Fruit fly (Drosophila melanogaster) whole organism, embryonic: Measurements from ENCODE around the gene Kyat.

Experiments
- Blimp-1 ChIP-seq: fragments of 200-800 bp; sonication (Bioruptor generic); optimal IDR thresholded peaks from 3 replicates; lab custom pipeline; 2018; ENCODE audit warnings: missing biosample characterization, missing genetic modification characterization, mild to moderate bottlenecking, moderate library complexity, missing genetic modification reagents
- CG10543 ChIP-seq: fragments of 200-800 bp; sonication (Bioruptor generic); optimal IDR thresholded peaks from 3 replicates; lab custom pipeline; 2017; ENCODE audit warnings: missing biosample characterization, mild to moderate bottlenecking, missing genetic modification characterization, moderate library complexity
- CG10654 ChIP-seq: fragments of 200-800 bp; sonication (Bioruptor generic); optimal IDR thresholded peaks from 2 replicates; lab custom pipeline; 2016; ENCODE audit warnings: missing biosample characterization, missing genetic modification characterization
- CG12155 ChIP-seq: fragments of 200-800 bp; sonication (Bioruptor generic); optimal IDR thresholded peaks from 3 replicates; lab custom pipeline; 2016; ENCODE audit warnings: missing biosample characterization, missing genetic modification characterization
- CG12769 ChIP-seq: fragments of 200-800 bp; sonication (Bioruptor generic); optimal IDR thresholded peaks from 2 replicates; lab custom pipeline; 2019; ENCODE audit warnings: missing biosample characterization, mild to moderate bottlenecking, missing genetic modification characterization, moderate library complexity
- CG13123 ChIP-seq: fragments of 200-800 bp; sonication (Bioruptor generic); optimal IDR thresholded peaks from 2 replicates; lab custom pipeline; 2016; ENCODE audit warnings: missing biosample characterization, missing genetic modification characterization
- CG13287 ChIP-seq: fragments of 200-800 bp; sonication (Bioruptor generic); IDR thresholded peaks from 2 replicates; pipeline ENCODE4 v1.3.6; 2022; ENCODE audit warnings: missing biosample characterization, missing genetic modification characterization; ENCODE audit not compliant: partially characterized antibody
- CG13296 ChIP-seq: fragments of 200-800 bp; sonication (Bioruptor generic); optimal IDR thresholded peaks from 3 replicates; lab custom pipeline; 2018; ENCODE audit warnings: missing biosample characterization, mild to moderate bottlenecking, missing genetic modification characterization
- CG13624 ChIP-seq: fragments of 200-800 bp; sonication (Bioruptor generic); optimal IDR thresholded peaks from 2 replicates; lab custom pipeline; 2016; ENCODE audit warnings: missing biosample characterization, missing genetic modification characterization
- CG1529 ChIP-seq: fragments of 200-800 bp; sonication (Bioruptor generic); optimal IDR thresholded peaks from 3 replicates; lab custom pipeline; 2018; ENCODE audit warnings: missing biosample characterization, missing genetic modification characterization
- CG17829 ChIP-seq: fragments of 200-800 bp; optimal IDR thresholded peaks from 2 replicates; lab custom pipeline; 2019; ENCODE audit warnings: missing biosample characterization, mild to moderate bottlenecking, missing genetic modification characterization, moderate library complexity
- CG18599 ChIP-seq: fragments of 200-800 bp; sonication (Bioruptor generic); optimal IDR thresholded peaks from 3 replicates; lab custom pipeline; 2017; ENCODE audit warnings: missing biosample characterization, missing genetic modification characterization, mild to moderate bottlenecking, moderate library complexity, missing genetic modification reagents
- CG18764 ChIP-seq: fragments of 200-800 bp; sonication (Bioruptor generic); optimal IDR thresholded peaks from 3 replicates; lab custom pipeline; 2016; ENCODE audit warnings: missing biosample characterization, missing genetic modification characterization
- CG3163 ChIP-seq: fragments of 200-800 bp; sonication (Bioruptor generic); optimal IDR thresholded peaks from 3 replicates; lab custom pipeline; 2016; ENCODE audit warnings: missing biosample characterization, missing genetic modification characterization
- CG32767 ChIP-seq: fragments of 200-800 bp; sonication (Bioruptor generic); IDR thresholded peaks from 2 replicates; pipeline ENCODE4 v1.3.6; 2022; ENCODE audit warnings: missing biosample characterization, missing genetic modification characterization
- CG4617 ChIP-seq: fragments of 200-800 bp; sonication (Bioruptor generic); optimal IDR thresholded peaks from 3 replicates; lab custom pipeline; 2016; ENCODE audit warnings: missing biosample characterization, missing genetic modification characterization, borderline replicate concordance
- CG7839 ChIP-seq: fragments of 200-800 bp; sonication (Bioruptor generic); optimal IDR thresholded peaks from 3 replicates; lab custom pipeline; 2018; ENCODE audit warnings: missing biosample characterization, mild to moderate bottlenecking, missing genetic modification characterization, moderate library complexity
- CG9609 ChIP-seq: fragments of 200-800 bp; sonication (Bioruptor generic); optimal IDR thresholded peaks from 3 replicates; lab custom pipeline; 2016; ENCODE audit warnings: missing biosample characterization, missing genetic modification characterization
- CHES-1-like ChIP-seq: fragments of 200-800 bp; sonication (Bioruptor generic); optimal IDR thresholded peaks from 2 replicates; lab custom pipeline; 2016; ENCODE audit warnings: missing biosample characterization, missing genetic modification characterization
- D19A ChIP-seq: fragments of 200-800 bp; optimal IDR thresholded peaks from 3 replicates; lab custom pipeline; 2019; ENCODE audit warnings: missing biosample characterization, mild to moderate bottlenecking, missing genetic modification characterization, moderate library complexity
- Dek ChIP-seq: fragments of 200-800 bp; sonication (Bioruptor generic); optimal IDR thresholded peaks from 3 replicates; lab custom pipeline; 2019; ENCODE audit warnings: missing biosample characterization, mild to moderate bottlenecking, missing genetic modification characterization, moderate library complexity
- GATAe ChIP-seq: fragments of 200-800 bp; sonication (Bioruptor generic); conservative IDR thresholded peaks from 2 replicates; pipeline ENCODE4 v1.3.6; 2022; ENCODE audit warnings: missing biosample characterization, missing genetic modification characterization
- Meics ChIP-seq: fragments of 200-800 bp; sonication (Bioruptor generic); optimal IDR thresholded peaks from 2 replicates; lab custom pipeline; 2017; ENCODE audit warnings: missing biosample characterization, mild to moderate bottlenecking, missing genetic modification characterization
- NK7.1 ChIP-seq: fragments of 200-800 bp; sonication (Bioruptor generic); optimal IDR thresholded peaks from 3 replicates; lab custom pipeline; 2016; ENCODE audit warnings: missing biosample characterization, missing genetic modification characterization
- Neu2 ChIP-seq: fragments of 200-800 bp; sonication (Bioruptor generic); optimal IDR thresholded peaks from 3 replicates; lab custom pipeline; 2016; ENCODE audit warnings: missing biosample characterization, missing genetic modification characterization, borderline replicate concordance
- Oli ChIP-seq: fragments of 200-800 bp; sonication (Bioruptor generic); optimal IDR thresholded peaks from 2 replicates; lab custom pipeline; 2018; ENCODE audit warnings: missing biosample characterization, mild to moderate bottlenecking, missing genetic modification characterization, moderate library complexity
- Optix ChIP-seq: fragments of 200-800 bp; sonication (Bioruptor generic); IDR thresholded peaks from 3 replicates; pipeline ENCODE4 v1.3.6; 2022; ENCODE audit warnings: missing biosample characterization, missing genetic modification characterization
- Taf1 ChIP-seq: fragments of 200-800 bp; sonication (Bioruptor generic); IDR thresholded peaks from 2 replicates; pipeline ENCODE4 v1.3.6; 2022; ENCODE audit warnings: missing biosample characterization, missing genetic modification characterization
- Usf ChIP-seq: fragments of 200-800 bp; sonication (Bioruptor generic); optimal IDR thresholded peaks from 2 replicates; lab custom pipeline; 2017; ENCODE audit warnings: missing genotype, missing biosample characterization, missing genetic modification characterization
- Xrp1 ChIP-seq: fragments of 200-800 bp; sonication (Bioruptor generic); IDR thresholded peaks from 2 replicates; pipeline ENCODE4 v1.3.6; 2022; ENCODE audit warnings: missing biosample characterization, missing genetic modification characterization
- abd-A ChIP-seq: fragments of 200-800 bp; sonication (Bioruptor generic); optimal IDR thresholded peaks from 3 replicates; lab custom pipeline; 2019; ENCODE audit warnings: missing biosample characterization, mild to moderate bottlenecking, missing genetic modification characterization, moderate library complexity
- ase ChIP-seq: fragments of 200-800 bp; sonication (Bioruptor generic); IDR thresholded peaks from 3 replicates; pipeline ENCODE4 v1.3.6; 2022; ENCODE audit warnings: missing biosample characterization, missing genetic modification characterization
- br ChIP-seq: fragments of >200 bp; optimal IDR thresholded peaks from 2 replicates; lab custom pipeline; 2017
- chinmo ChIP-seq: fragments of 200-800 bp; sonication (Bioruptor generic); IDR thresholded peaks from 4 replicates; pipeline ENCODE4 v1.3.6; 2022; ENCODE audit warnings: missing biosample characterization, missing genetic modification characterization; ENCODE audit not compliant: partially characterized antibody
- chm ChIP-seq: fragments of 200-800 bp; sonication (Bioruptor generic); IDR thresholded peaks from 2 replicates; pipeline ENCODE4 v1.3.6; 2022; ENCODE audit warnings: missing biosample characterization, missing genetic modification characterization
- crc ChIP-seq: fragments of 200-800 bp; sonication (Bioruptor generic); optimal IDR thresholded peaks from 2 replicates; lab custom pipeline; 2016; ENCODE audit warnings: missing biosample characterization, missing genetic modification characterization
- emc ChIP-seq: fragments of 200-800 bp; sonication (Bioruptor generic); optimal IDR thresholded peaks from 2 replicates; lab custom pipeline; 2016; ENCODE audit warnings: missing biosample characterization, missing genetic modification characterization
- gem ChIP-seq: fragments of 200-800 bp; sonication (Bioruptor generic); optimal IDR thresholded peaks from 2 replicates; lab custom pipeline; 2019; ENCODE audit warnings: missing biosample characterization, mild to moderate bottlenecking, missing genetic modification characterization, moderate library complexity
- gro ChIP-seq: fragments of 200-800 bp; sonication (Bioruptor generic); optimal IDR thresholded peaks from 2 replicates; lab custom pipeline; 2016; ENCODE audit warnings: missing biosample characterization, missing genetic modification characterization
- ken ChIP-seq: fragments of 200-800 bp; sonication (Bioruptor generic); IDR thresholded peaks from 3 replicates; pipeline ENCODE4 v1.3.6; 2022; ENCODE audit warnings: missing biosample characterization, missing genetic modification characterization
- knrl ChIP-seq: fragments of 200-800 bp; sonication (Bioruptor generic); IDR thresholded peaks from 3 replicates; pipeline ENCODE4 v1.3.6; 2022; ENCODE audit warnings: missing biosample characterization, missing genetic modification characterization; ENCODE audit not compliant: partially characterized antibody
- lmd ChIP-seq: fragments of 200-800 bp; sonication (Bioruptor generic); IDR thresholded peaks from 2 replicates; pipeline ENCODE4 v1.3.6; 2022; ENCODE audit warnings: missing biosample characterization, missing genetic modification characterization
- nau ChIP-seq: fragments of 200-800 bp; sonication (Bioruptor generic); optimal IDR thresholded peaks from 3 replicates; lab custom pipeline; 2017; ENCODE audit warnings: missing biosample characterization, mild to moderate bottlenecking, missing genetic modification characterization, missing genetic modification reagents
- pho ChIP-seq: fragments of 200-800 bp; sonication (Bioruptor generic); optimal IDR thresholded peaks from 2 replicates; lab custom pipeline; 2016; ENCODE audit warnings: missing biosample characterization, missing genetic modification characterization
- phol ChIP-seq: fragments of 200-800 bp; sonication (Bioruptor generic); optimal IDR thresholded peaks from 3 replicates; lab custom pipeline; 2018; ENCODE audit warnings: missing biosample characterization, mild to moderate bottlenecking, missing genetic modification characterization, moderate library complexity
- pros ChIP-seq: fragments of 200-800 bp; sonication (Bioruptor generic); optimal IDR thresholded peaks from 3 replicates; lab custom pipeline; 2019; ENCODE audit warnings: missing biosample characterization, mild to moderate bottlenecking, missing genetic modification characterization, moderate library complexity
- pzg ChIP-seq: fragments of 200-800 bp; sonication (Bioruptor generic); optimal IDR thresholded peaks from 3 replicates; lab custom pipeline; 2018; ENCODE audit warnings: missing biosample characterization, mild to moderate bottlenecking, missing genetic modification characterization, moderate library complexity
- sd ChIP-seq: fragments of 200-800 bp; sonication (Bioruptor generic); optimal IDR thresholded peaks from 3 replicates; lab custom pipeline; 2018; ENCODE audit warnings: missing biosample characterization, mild to moderate bottlenecking, missing genetic modification characterization, moderate library complexity
- sens ChIP-seq: fragments of 200-800 bp; sonication (Bioruptor generic); peaks from one replicate; lab custom pipeline; 2016; ENCODE audit warnings: missing biosample characterization, missing genetic modification characterization
- stc ChIP-seq: fragments of 200-800 bp; sonication (Bioruptor generic); IDR thresholded peaks from 2 replicates; pipeline ENCODE4 v1.3.6; 2022; ENCODE audit warnings: missing biosample characterization, missing genetic modification characterization
- unc-4 ChIP-seq: fragments of 200-800 bp; sonication (Bioruptor generic); IDR thresholded peaks from 2 replicates; pipeline ENCODE4 v1.3.6; 2022; ENCODE audit warnings: missing biosample characterization, missing genetic modification characterization; ENCODE audit not compliant: partially characterized antibody
- usp ChIP-seq: fragments of >200 bp; optimal IDR thresholded peaks from 2 replicates; lab custom pipeline; 2017; ENCODE audit warnings: missing biosample characterization, missing genetic modification characterization

The Kyat gene

DNA sequence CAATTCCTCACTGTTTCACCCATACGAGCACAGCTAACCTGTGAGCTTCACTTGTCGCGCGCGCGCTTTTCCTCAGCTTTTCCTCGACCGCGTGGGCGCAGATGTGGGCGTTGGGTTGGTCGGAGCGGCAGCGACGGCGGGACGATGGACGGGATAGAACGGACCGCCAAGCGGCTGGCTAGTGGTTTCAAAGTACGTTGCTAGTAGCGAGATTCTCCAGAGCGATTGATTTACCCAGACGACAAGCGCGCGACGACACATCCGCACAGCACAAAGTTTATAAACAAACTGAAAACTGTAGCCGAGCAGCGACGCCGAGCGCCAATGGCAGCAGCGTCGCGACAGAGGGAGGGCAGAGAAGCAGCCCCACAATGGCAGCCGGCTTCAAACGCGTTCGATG lies 46.9 kb upstream of the Kyat start, which contains the start of gene CG6959 (continued):
- TF ChIP-seq phol (tag; lab: Kevin White, UChicago) (no peak), CG10654 (GFP tag; lab: Kevin White, UChicago) (no peak), crc (no peak), CG13296 (GFP tag; lab: Kevin White, UChicago) (no peak), Optix (GFP tag; lab: Robert Waterston, UW) (no peak), Taf1 (GFP tag; lab: Robert Waterston, UW) (no peak), nau (GFP tag; lab: Kevin White, UChicago) (no peak), CG1529 (GFP tag; lab: Kevin White, UChicago) (no peak), CG18599 (no peak), CG7839 (tag; lab: Kevin White, UChicago) (no peak), CHES-1-like (GFP tag; lab: Kevin White, UChicago) (peak; percentile 41), CG12769 (tag; lab: Kevin White, UChicago) (peak; percentile 78), CG10543 (GFP tag; lab: Kevin White, UChicago) (peak; percentile 31), CG3163 (GFP tag; lab: Kevin White, UChicago) (peak; percentile 13), Neu2 (no peak), lmd (GFP tag; lab: Robert Waterston, UW) (no peak), pros (GFP tag; lab: Kevin White, UChicago) (no peak), CG17829 (tag; lab: Kevin White, UChicago) (no peak), sens (GFP tag; lab: Kevin White, UChicago) (peak; percentile 78), ken (GFP tag; lab: Robert Waterston, UW) (no peak; the same call in 2 of the 3 replicates), gro (peak; percentile 57), knrl (0 out of 3 replicates have a peak, but pooled peaks have one; percentile 12), Dek (no peak), CG4617 (GFP tag; lab: Kevin White, UChicago) (no peak), Meics (GFP tag; lab: Kevin White, UChicago) (no peak), NK7.1 (no peak), br (lab: Kevin White, UChicago) (no peak), Oli (tag; lab: Kevin White, UChicago) (no peak), CG32767 (GFP tag; lab: Robert Waterston, UW) (no peak), abd-A (tag; lab: Kevin White, UChicago) (peak; percentile 10), CG18764 (no peak), sd (tag; lab: Kevin White, UChicago) (no peak), CG13624 (GFP tag; lab: Kevin White, UChicago) (no peak), CG13287 (GFP tag; lab: Robert Waterston, UW) (peak; percentile 22; the same call in 1 of the 2 replicates), unc-4 (no peak), chm (GFP tag; lab: Robert Waterston, UW) (peak; percentile 24), CG13123 (GFP tag; lab: Kevin White, UChicago) (no peak), D19A (no peak), CG12155 (GFP tag; lab: Kevin White, UChicago) (no peak), Xrp1 (no peak), Blimp-1 (GFP tag; lab: Kevin White, UChicago) (no peak), Usf (GFP tag; lab: Kevin White, UChicago) (no peak), stc (no peak), pzg (GFP tag; lab: Kevin White, UChicago) (no peak), emc (GFP tag; lab: Kevin White, UChicago) (no peak), ase (GFP tag; lab: Robert Waterston, UW) (no peak), CG9609 (peak; percentile 1), gem (tag; lab: Kevin White, UChicago) (no peak), pho (GFP tag; lab: Kevin White, UChicago) (peak; percentile 16), chinmo (GFP tag; lab: Robert Waterston, UW) (peak; percentile 40; the same call in 1 of the 4 replicates), GATAe (GFP tag; lab: Robert Waterston, UW) (no peak), usp (GFP tag; lab: Kevin White, UChicago) (no peak)
